Worm (Caenorhabditis elegans): ENCODE measurements around the gene fbxa-189.

- TF ChIP-seq nhr-28 (tag; optimal IDR thresholded peaks at IDR 0.05) (no peak), egl-27 (tag; optimal IDR thresholded peaks at IDR 0.05) (no peak)
Observed at ce11 chrV:17395374-17395773, 50.4 kb downstream of the fbxa-189 start, which contains the start of gene srh-120.

Data from whole organism, L3 larva.